Worm (Caenorhabditis elegans): ENCODE measurements around the gene klp-18.

ce11 chrIV:7084632-7085160 is 44.7 kb downstream of the klp-18 start, which contains the start of gene rps-4:
- TF ChIP-seq lin-13 (GFP tag; optimal IDR thresholded peaks at IDR 0.05) (peak; percentile 65), gei-8 (GFP tag; optimal IDR thresholded peaks at IDR 0.05) (no peak)

Data from whole organism, L4 larva.